Worm (Caenorhabditis elegans) whole organism, dauer: ENCODE data around the gene Y49E10.30.
"Not testable (repeated sequence)": the region's sequence is repeated elsewhere in the genome, so short reads cannot be mapped to it uniquely, and the experiment has no call there.

Experiments used
- unc-62 ChIP-seq: sonication (generic microtip); optimal IDR thresholded peaks from 2 replicates; lab custom pipeline; 2017; ENCODE audit warnings: missing biosample characterization, missing genetic modification reagents, missing genetic modification characterization

Gene Y49E10.30

DNA sequence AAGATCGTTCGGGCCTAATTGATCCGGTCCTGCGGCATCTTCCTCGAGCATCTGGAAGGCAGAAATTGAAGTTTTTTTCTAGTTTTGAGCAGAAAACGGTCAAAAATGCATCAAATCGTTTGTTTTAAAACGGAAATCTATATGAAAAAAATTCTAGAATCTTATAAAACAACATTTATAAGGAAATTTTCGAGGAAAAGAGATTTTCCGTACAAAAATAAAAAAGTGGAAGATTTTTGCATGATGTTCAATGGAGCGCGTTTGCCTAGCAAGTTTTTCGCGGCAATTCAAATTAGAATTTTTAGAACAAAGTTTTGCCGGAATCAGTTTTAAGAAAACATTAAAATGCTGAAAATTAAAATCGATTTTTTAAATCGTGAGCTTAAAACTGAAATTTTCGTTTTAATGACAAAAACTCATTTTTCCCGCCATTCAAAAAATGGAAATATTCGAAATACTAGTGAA, 9.5 kb upstream of the Y49E10.30 start, which contains the start of gene pph-4.2:
Gene pph-4.2 (minus strand): TSS at position 51 of the 465 bp plus-strand sequence.
- no peak for TF ChIP-seq unc-62 (GFP tag; lab: Kevin White, UChicago)

DNA sequence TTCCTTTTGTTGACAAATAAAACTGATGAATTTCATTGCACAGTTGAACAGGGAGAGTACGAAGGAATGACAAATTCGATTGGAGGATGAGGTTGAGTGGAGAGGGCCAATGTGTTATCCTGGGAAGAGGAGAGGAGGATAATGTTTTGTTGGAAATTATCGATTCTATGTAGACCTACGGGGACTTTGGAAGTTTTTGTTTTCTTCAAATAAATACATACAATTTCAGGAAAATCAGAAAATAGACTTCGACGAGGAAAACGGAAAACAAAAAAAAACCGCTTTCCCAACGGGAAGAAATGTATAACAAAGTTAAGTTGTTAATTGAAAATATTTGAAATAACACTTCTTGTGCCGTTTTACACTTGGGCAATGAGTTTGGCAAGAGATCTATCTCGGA, 3.0 kb upstream of the Y49E10.30 start, which contains the start of gene Y49E10.4:
Gene Y49E10.4 (minus strand): TSS at position 101 of the 400 bp plus-strand sequence.
- TF ChIP-seq unc-62 (GFP tag; lab: Kevin White, UChicago), result not testable (repeated sequence)

DNA sequence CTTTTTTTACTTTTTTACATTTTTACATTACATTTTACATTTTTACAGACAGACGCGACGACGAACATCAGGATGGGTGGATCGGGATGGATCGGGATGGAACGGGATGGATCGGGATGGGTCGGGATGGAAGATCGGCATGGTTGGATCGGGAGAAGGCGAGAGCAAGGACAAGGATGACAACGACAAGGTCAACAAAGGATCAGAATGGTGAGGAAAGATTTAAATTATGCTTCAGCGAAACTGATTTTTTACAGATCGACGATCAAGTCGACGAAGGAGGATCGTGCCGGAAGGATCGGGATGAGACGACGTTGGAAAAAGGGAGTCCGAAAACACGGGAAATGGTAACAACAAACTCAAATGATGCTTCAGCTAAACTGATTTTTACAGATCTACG, 1.4 kb downstream of the Y49E10.30 start:
- no peak for TF ChIP-seq unc-62 (GFP tag; lab: Kevin White, UChicago)

DNA sequence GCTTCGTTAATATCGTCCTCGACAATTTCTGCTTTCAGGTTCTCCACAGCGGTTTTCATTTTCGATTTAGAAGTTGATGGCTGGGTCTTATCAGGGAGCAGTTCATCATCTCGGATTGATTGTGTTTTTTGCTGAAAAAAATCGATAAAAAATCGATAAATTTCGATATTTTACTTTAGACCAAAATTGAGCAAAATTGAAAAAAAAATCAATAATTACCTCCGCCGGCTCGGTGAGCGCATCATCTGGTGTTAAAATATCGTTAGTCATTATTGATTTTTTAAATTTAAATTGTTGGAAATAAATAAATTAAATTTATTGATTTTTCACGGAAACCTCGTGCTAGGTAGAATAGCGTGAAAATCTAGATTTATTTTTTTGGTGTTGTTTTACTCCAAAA, 8.4 kb downstream of the Y49E10.30 start, which contains the start of gene Y49E10.10:
Gene Y49E10.10 (plus strand): TSS at position 381 of the 400 bp plus-strand sequence.
- no peak for TF ChIP-seq unc-62 (GFP tag; lab: Kevin White, UChicago)

DNA sequence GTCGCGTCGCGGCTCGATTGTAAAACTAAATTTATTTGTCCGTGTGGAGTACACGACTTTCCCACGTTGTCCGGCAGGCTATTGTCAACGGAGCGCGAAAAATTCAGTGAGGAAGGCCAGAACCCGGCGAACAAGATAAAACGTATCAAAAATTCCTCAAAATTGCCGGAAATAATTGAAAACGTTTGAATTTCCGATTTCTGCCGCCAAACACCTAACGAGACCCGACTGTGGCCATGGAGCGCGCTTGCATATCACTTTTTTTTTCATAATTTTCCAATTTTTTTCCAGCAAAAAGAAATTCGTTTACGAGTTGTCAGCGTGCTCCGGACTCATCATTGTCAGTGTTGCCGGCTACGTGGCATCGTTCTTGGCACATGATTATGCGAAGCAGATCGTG, 11.8 kb downstream of the Y49E10.30 start:
- no peak for TF ChIP-seq unc-62 (GFP tag; lab: Kevin White, UChicago)

DNA sequence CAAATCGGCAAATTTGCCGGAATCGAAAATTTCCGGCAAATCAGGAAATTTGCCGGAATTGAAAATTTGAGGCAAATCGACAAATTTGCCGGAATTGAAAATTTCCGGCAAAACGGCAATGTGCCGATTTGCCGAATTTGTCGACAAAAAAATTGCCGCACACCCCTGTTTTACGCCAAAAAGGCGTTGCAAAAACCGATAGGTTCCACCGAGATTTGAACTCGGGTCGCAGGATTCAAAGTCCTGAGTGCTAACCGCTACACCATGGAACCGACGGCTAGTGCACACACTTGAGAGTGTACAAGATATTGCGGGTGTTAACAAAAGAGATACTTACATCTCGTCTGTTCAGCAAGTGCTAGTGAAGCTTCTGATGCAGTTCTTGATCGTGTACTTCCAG, 13.0 kb downstream of the Y49E10.30 start:
- TF ChIP-seq unc-62 (GFP tag; lab: Kevin White, UChicago), result no peak

DNA sequence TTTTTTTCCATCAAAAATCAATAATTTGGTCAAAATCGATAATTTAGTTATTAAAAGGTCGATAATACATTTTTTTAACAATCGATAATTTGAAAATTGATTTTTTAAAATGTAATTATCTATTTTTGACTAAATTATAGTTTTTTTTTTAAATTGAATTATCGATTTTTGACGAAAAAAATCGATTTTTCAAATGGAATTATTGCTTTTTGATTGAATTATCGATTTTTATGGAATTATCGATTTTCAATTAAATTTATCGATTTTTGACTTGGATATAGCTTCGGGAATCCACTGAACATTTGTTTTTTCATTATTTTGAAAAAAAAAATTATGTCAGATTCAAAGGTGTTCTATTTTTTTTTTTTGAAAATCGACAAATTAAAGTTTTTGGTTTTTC, 23.6 kb downstream of the Y49E10.30 start:
- no peak for TF ChIP-seq unc-62 (GFP tag; lab: Kevin White, UChicago)

DNA sequence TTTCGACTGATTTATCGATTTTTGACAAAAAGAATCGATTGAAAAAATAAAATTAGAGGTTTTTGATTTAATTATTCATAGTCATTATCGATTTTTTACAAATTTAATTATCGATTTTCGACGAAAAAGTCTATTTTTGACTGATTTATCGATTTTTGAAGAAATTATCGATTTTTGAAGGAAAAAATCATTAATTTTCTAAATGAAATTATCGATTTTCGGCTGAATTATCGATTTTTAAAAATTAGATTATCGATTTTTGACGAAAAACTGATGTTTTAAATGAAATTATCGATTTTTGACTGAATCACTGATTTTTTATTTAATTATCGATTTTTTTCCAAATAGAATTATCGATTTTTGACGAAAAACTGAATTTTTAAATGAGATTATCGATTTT, 24.4 kb downstream of the Y49E10.30 start:
- TF ChIP-seq unc-62 (GFP tag; lab: Kevin White, UChicago), result no peak

DNA sequence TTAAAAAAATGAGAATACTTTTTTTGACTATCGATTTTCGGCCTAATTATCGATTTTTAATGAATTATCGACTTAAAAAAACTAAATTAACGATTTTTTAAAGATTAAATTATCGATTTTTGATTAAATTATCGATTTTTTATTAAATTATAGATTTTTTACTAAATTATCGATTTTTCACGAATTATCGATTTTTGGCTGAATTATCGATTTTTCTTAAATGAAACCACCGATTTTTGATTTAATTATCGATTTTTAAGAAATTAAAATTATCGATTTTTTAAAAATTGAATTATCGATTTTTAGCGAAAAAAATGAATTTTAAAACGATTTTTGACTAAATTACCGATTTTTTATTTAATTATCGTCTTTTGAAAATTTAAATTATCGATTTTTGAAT, 25.0 kb downstream of the Y49E10.30 start:
- TF ChIP-seq unc-62 (GFP tag; lab: Kevin White, UChicago), result no peak

DNA sequence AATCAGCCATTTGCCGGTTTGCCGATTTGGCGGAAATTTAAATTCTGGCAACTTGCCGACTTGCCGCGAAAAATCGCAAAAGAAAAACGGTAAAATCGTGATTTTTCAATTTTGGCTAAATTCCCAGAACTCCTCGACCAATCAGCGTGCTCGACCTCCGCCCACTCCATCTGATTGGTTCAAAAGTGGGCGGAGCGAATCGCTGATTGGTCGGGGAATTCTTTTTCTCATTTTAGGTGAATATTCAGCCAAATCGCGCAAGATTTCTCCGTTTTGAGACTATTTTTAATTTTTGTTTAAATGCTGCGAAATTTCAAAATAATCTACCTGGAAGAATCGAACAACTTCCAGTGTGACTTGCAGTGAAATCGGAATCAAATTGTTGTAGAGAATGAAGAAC, 27.8 kb downstream of the Y49E10.30 start:
- no peak for TF ChIP-seq unc-62 (GFP tag; lab: Kevin White, UChicago)

DNA sequence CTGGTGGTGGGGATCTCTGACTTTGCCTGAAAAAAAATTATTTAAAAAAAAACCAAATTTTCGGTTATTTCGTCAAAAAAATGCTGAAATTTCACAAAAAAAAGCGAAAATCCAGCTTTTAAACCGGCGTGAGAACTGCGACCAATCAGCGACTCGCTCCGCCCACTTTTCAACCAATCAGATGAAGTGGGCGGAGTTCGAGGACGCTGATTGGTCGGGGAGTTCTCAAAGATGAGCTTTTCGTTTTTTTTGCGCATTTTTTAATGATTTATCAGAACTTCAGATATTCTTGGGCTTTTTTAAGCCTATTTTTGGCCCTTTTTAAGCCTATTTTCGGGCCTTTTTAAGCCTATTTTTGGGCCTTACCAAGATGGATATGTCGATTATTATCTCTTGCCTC, 33.6 kb downstream of the Y49E10.30 start:
- TF ChIP-seq unc-62 (GFP tag; lab: Kevin White, UChicago), result no peak

DNA sequence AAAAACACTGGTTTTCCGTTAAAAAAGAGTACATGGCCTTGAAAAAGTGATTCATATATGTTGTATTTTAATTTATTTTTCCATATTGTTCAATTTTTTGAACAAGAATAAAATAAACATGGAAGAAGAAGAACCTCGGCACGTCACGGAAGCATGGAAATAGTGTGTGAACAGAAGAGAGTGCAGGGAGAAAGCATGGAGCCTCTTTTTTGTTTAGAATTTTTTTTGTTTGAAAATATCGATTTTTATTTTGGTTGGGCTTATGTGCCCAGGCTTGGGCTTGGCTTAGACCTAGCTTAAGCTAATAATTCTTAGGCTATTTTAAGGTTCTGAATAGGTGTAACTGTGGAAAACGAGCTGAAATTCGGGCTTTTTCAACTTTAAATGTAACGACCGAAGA, 35.0 kb downstream of the Y49E10.30 start, which contains the start of gene tat-1:
Gene tat-1 (minus strand): TSS at position 11 of the 400 bp plus-strand sequence.
- TF ChIP-seq unc-62 (GFP tag; lab: Kevin White, UChicago), result no peak

DNA sequence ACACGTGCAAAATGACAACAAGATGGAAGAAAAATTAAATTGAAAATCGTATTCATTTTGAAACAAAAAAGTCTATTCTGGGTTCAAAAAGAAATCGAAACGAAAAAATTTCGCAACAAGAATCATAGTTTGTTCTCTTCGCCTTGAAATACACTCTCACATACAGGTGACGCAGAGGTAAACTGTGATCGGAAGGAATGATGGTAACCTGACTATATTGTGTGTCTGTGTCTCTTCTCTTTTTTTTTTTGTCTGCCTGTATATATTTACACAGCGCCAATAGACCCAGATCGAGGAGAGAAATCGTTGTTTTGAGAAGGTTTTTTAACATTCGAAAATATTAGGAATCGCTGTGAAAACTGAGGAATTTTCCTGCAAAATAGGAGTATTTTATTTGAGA, 37.4 kb downstream of the Y49E10.30 start:
- no peak for TF ChIP-seq unc-62 (GFP tag; lab: Kevin White, UChicago)

DNA sequence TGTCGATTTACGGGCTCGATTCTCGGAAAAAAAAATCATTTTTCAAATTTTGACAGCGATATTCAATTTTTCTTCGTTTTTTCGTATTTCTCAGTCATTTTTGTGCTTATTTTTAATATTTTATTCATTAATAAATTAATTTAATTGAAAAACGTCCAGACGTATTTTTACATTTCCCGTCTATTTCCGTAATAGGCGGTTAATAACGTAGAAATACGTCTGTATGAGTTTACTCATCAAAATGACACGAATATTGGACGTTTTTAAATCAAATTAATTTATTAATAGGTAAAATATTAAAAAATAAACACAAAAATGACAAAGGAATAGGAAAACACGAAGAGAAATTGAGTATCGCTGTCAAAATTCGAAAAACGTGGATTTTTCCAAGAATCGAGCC, 38.0 kb downstream of the Y49E10.30 start:
- no peak for TF ChIP-seq unc-62 (GFP tag; lab: Kevin White, UChicago)

DNA sequence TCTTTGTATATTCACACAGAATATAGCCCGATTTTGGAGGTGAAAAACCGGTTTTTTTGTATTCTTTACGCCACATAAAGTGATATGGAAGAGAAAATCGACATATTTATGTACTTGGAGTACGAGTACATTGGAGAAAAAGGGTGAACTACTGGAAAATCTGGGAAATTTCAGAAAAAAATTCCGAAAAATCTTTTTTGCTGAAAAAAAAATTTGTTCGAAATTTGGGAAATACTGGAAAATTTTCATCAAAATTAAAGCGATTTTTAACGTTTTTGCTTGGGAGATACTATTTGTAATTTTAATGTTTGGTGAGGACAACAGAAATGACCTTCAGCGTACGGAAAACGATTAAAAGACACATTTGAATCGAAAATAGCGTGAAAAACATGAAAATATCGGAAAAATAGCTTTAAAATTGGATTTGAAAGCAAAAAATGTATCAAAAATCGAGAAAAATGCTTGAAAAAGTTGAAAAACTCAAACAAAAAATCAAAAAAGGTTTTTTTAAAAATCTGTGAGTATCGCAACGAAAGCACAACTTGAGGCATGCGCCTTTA, 39.2 kb downstream of the Y49E10.30 start:
- no peak for TF ChIP-seq unc-62 (GFP tag; lab: Kevin White, UChicago)

DNA sequence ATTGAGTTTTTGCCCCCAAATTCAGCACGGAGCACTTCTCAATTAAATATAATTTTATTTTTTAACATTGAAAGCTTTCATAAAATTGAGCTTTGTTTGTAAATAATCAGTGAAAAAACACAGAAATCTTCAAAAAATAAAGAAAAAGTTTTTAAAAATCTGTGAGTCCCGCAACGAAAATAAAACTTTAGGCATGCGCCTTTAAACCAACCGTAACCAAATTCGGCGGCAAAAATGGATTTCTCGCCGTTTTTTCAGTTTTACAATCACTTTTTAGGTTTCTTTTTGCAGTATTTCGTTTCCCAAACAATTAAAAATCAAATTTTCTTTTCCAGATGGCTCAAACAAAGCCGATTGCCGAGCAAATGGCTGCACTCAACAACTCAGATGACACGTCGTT, 39.9 kb downstream of the Y49E10.30 start, which contains the start of gene pie-1:
Gene pie-1 (plus strand): TSS at position 336 of the 400 bp plus-strand sequence.
- TF ChIP-seq unc-62 (GFP tag; lab: Kevin White, UChicago), result no peak
